Worm (Caenorhabditis elegans): ENCODE results near the gene mrps-28.

ce11 chrV:19691954-19692353, 47.9 kb downstream of the mrps-28 start:
- no peak for TF ChIP-seq ztf-11 (tag; optimal IDR thresholded peaks at IDR 0.05)
- no peak for TF ChIP-seq ceh-16 (tag; optimal IDR thresholded peaks at IDR 0.05)
- no peak for TF ChIP-seq unc-55 (GFP tag; optimal IDR thresholded peaks at IDR 0.05)
- TF ChIP-seq alr-1 (tag; optimal IDR thresholded peaks at IDR 0.05): no peak
- no peak for TF ChIP-seq skn-1 (tag; optimal IDR thresholded peaks at IDR 0.05)
- no peak for TF ChIP-seq nhr-11 (tag; optimal IDR thresholded peaks at IDR 0.05)

All from whole organism, L2 larva.